Fruit fly (Drosophila melanogaster) whole organism, adult: ENCODE results near the gene Sf3b5.

ENCODE experiments used
- CG11617 ChIP-seq: fragments of 200-800 bp; sonication (Bioruptor generic); optimal IDR thresholded peaks from 2 replicates; lab custom pipeline; 2017; ENCODE audit warnings: mild to moderate bottlenecking, missing biosample characterization, missing genetic modification reagents, missing genetic modification characterization
- CG7045 ChIP-seq: fragments of 200-800 bp; sonication (Bioruptor generic); optimal IDR thresholded peaks from 2 replicates; lab custom pipeline; 2017; ENCODE audit warnings: missing biosample characterization, mild to moderate bottlenecking, missing genetic modification characterization
- cnc ChIP-seq, 2 experiments: fragments of >200 bp; optimal IDR thresholded peaks; 2 replicates each; lab custom pipeline; 2017

DNA sequence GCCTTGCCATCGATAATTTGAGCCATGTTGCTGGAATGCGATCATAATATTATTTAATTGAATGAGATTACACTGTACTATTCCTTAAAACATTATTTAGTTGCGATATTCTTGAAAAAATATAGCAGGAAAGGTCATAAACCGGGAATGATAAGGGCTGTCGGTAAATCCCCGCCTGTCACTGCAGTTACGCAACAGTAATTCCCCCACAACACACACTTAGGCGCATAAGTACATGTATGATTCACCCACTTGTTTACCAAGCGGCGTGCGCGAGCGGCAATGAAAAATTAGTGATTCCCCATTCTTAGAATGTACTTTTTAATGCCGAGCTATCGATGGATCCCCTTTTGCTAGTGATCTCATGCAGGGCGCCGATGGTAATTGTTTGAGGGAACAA lies 28.5 kb upstream of the Sf3b5 start:
- no peak for TF ChIP-seq CG7045 (GFP tag; lab: Kevin White, UChicago)
- TF ChIP-seq cnc (optimal IDR thresholded peaks at IDR 0.05; lab: Kevin White, UChicago), result no peak
- TF ChIP-seq CG11617 (GFP tag; lab: Kevin White, UChicago), result no peak
